Fruit fly (Drosophila melanogaster) whole organism, embryonic: ENCODE measurements around the gene glob3.

Source experiments
- Ada2b ChIP-seq: fragments of 200-800 bp; sonication (Bioruptor generic); IDR thresholded peaks from 2 replicates; pipeline ENCODE4 v1.3.6; 2022; ENCODE audit warnings: missing biosample characterization, missing genetic modification characterization
- Atf-2 ChIP-seq: fragments of 200-800 bp; sonication (Bioruptor generic); optimal IDR thresholded peaks from 2 replicates; lab custom pipeline; 2016; ENCODE audit warnings: missing biosample characterization, missing genetic modification characterization
- CG10274 ChIP-seq: fragments of 200-800 bp; sonication (Bioruptor generic); optimal IDR thresholded peaks from 3 replicates; lab custom pipeline; 2017; ENCODE audit warnings: missing biosample characterization, mild to moderate bottlenecking, missing genetic modification characterization
- CG12219 ChIP-seq: fragments of 200-800 bp; sonication (Bioruptor generic); optimal IDR thresholded peaks from 3 replicates; lab custom pipeline; 2018; ENCODE audit warnings: missing biosample characterization, mild to moderate bottlenecking, missing genetic modification characterization
- CG13424 ChIP-seq: fragments of 200-800 bp; sonication (Bioruptor generic); optimal IDR thresholded peaks from 2 replicates; lab custom pipeline; 2019; ENCODE audit warnings: missing biosample characterization, mild to moderate bottlenecking, missing genetic modification characterization, moderate library complexity
- CG14710 ChIP-seq: fragments of 200-800 bp; sonication (Bioruptor generic); optimal IDR thresholded peaks from 3 replicates; lab custom pipeline; 2019; ENCODE audit warnings: missing biosample characterization, mild to moderate bottlenecking, missing genetic modification characterization, moderate library complexity
- CG15514 ChIP-seq: fragments of 200-800 bp; sonication (Bioruptor generic); optimal IDR thresholded peaks from 3 replicates; lab custom pipeline; 2017; ENCODE audit warnings: missing biosample characterization, missing genetic modification characterization, mild to moderate bottlenecking, moderate library complexity, missing genetic modification reagents
- CG16863 ChIP-seq: fragments of 200-800 bp; sonication (Bioruptor generic); optimal IDR thresholded peaks from 3 replicates; lab custom pipeline; 2016; ENCODE audit warnings: missing biosample characterization, missing genetic modification characterization
- CG18619 ChIP-seq: fragments of 200-800 bp; sonication (Bioruptor generic); optimal IDR thresholded peaks from 3 replicates; lab custom pipeline; 2017; ENCODE audit warnings: missing biosample characterization, mild to moderate bottlenecking, missing genetic modification characterization
- CG2129 ChIP-seq: fragments of 200-800 bp; sonication (Bioruptor generic); IDR thresholded peaks from 2 replicates; pipeline ENCODE4 v1.3.6; 2022; ENCODE audit warnings: missing biosample characterization, missing genetic modification characterization; ENCODE audit not compliant: partially characterized antibody
- CG2199 ChIP-seq: fragments of 200-800 bp; sonication (Bioruptor generic); IDR thresholded peaks from 3 replicates; pipeline ENCODE4 v1.3.6; 2022; ENCODE audit warnings: missing biosample characterization, missing genetic modification characterization
- CG2202 ChIP-seq: fragments of 200-800 bp; sonication (Bioruptor generic); optimal IDR thresholded peaks from 2 replicates; lab custom pipeline; 2018; ENCODE audit warnings: missing biosample characterization, mild to moderate bottlenecking, missing genetic modification characterization
- CG30431 ChIP-seq: fragments of 200-800 bp; sonication (Bioruptor generic); optimal IDR thresholded peaks from 2 replicates; lab custom pipeline; 2017; ENCODE audit warnings: missing biosample characterization, missing genetic modification characterization
- CG31388 ChIP-seq: fragments of 200-800 bp; sonication (Bioruptor generic); optimal IDR thresholded peaks from 2 replicates; lab custom pipeline; 2016; ENCODE audit warnings: missing biosample characterization, missing genetic modification characterization
- CG31441 ChIP-seq: fragments of 200-800 bp; sonication (Bioruptor generic); IDR thresholded peaks from 2 replicates; pipeline ENCODE4 v1.3.6; 2022; ENCODE audit warnings: missing biosample characterization, missing genetic modification characterization
- CG4404 ChIP-seq: fragments of 200-800 bp; sonication (Bioruptor generic); IDR thresholded peaks from 2 replicates; pipeline ENCODE4 v1.3.6; 2022; ENCODE audit warnings: missing biosample characterization, missing genetic modification characterization
- CG5953 ChIP-seq: fragments of 200-800 bp; sonication (Bioruptor generic); IDR thresholded peaks from 2 replicates; pipeline ENCODE4 v1.3.6; 2022; ENCODE audit warnings: missing biosample characterization, missing genetic modification characterization
- CG6175 ChIP-seq: fragments of 200-800 bp; sonication (Bioruptor generic); IDR thresholded peaks from 3 replicates; pipeline ENCODE4 v1.3.6; 2022; ENCODE audit warnings: missing biosample characterization, missing genetic modification characterization
- CG7745 ChIP-seq: fragments of 200-800 bp; sonication (Bioruptor generic); optimal IDR thresholded peaks from 2 replicates; lab custom pipeline; 2018; ENCODE audit warnings: missing biosample characterization, mild to moderate bottlenecking, missing genetic modification characterization, moderate library complexity
- CG9727 ChIP-seq: fragments of 200-800 bp; sonication (Bioruptor generic); optimal IDR thresholded peaks from 3 replicates; lab custom pipeline; 2017; ENCODE audit warnings: missing biosample characterization, mild to moderate bottlenecking, missing genetic modification characterization
- CG9797 ChIP-seq: fragments of 200-800 bp; sonication (Bioruptor generic); optimal IDR thresholded peaks from 3 replicates; lab custom pipeline; 2018; ENCODE audit warnings: missing biosample characterization, mild to moderate bottlenecking, missing genetic modification characterization
- Doc2 ChIP-seq: fragments of 200-800 bp; sonication (Bioruptor generic); IDR thresholded peaks from 2 replicates; pipeline ENCODE4 v1.3.6; 2022; ENCODE audit warnings: missing biosample characterization, missing genetic modification characterization
- Dref ChIP-seq: fragments of 200-800 bp; sonication (Bioruptor generic); IDR thresholded peaks from 2 replicates; pipeline ENCODE4 v1.3.6; 2022; ENCODE audit warnings: missing biosample characterization, missing genetic modification characterization
- Gug ChIP-seq: fragments of 200-800 bp; sonication (Bioruptor generic); IDR thresholded peaks from 4 replicates; pipeline ENCODE4 v1.3.6; 2022; ENCODE audit warnings: missing biosample characterization, missing genetic modification characterization
- Hmx ChIP-seq: fragments of 200-800 bp; sonication (Bioruptor generic); optimal IDR thresholded peaks from 2 replicates; lab custom pipeline; 2016; ENCODE audit warnings: missing biosample characterization, missing genetic modification characterization
- Lpt ChIP-seq: fragments of >200 bp; optimal IDR thresholded peaks from 2 replicates; lab custom pipeline; 2018; ENCODE audit warnings: missing biosample characterization, missing genetic modification characterization
- Mrtf ChIP-seq: fragments of 200-800 bp; sonication (Bioruptor generic); IDR thresholded peaks from 3 replicates; pipeline ENCODE4 v1.3.6; 2022; ENCODE audit warnings: missing biosample characterization, missing genetic modification characterization
- Myb ChIP-seq: fragments of 200-800 bp; sonication (Bioruptor generic); optimal IDR thresholded peaks from 2 replicates; lab custom pipeline; 2016; ENCODE audit warnings: missing biosample characterization, missing genetic modification characterization
- Oaz ChIP-seq: fragments of 200-800 bp; sonication (Bioruptor generic); IDR thresholded peaks from 2 replicates; pipeline ENCODE4 v1.3.6; 2022; ENCODE audit warnings: missing biosample characterization, missing genetic modification characterization
- Optix ChIP-seq: fragments of 200-800 bp; sonication (Bioruptor generic); IDR thresholded peaks from 3 replicates; pipeline ENCODE4 v1.3.6; 2022; ENCODE audit warnings: missing biosample characterization, missing genetic modification characterization
- Xbp1 ChIP-seq: fragments of 200-800 bp; sonication (Bioruptor generic); optimal IDR thresholded peaks from 3 replicates; lab custom pipeline; 2016; ENCODE audit warnings: missing biosample characterization, mild to moderate bottlenecking, missing genetic modification characterization
- YL-1 ChIP-seq: fragments of 200-800 bp; sonication (Bioruptor generic); optimal IDR thresholded peaks from 3 replicates; lab custom pipeline; 2017; ENCODE audit warnings: missing biosample characterization, mild to moderate bottlenecking, missing genetic modification characterization
- ac ChIP-seq: fragments of 200-800 bp; sonication (Bioruptor generic); optimal IDR thresholded peaks from 3 replicates; lab custom pipeline; 2017; ENCODE audit warnings: missing biosample characterization, mild to moderate bottlenecking, missing genetic modification characterization
- amos ChIP-seq: fragments of 200-800 bp; sonication (Bioruptor generic); IDR thresholded peaks from 2 replicates; pipeline ENCODE4 v1.3.6; 2022; ENCODE audit warnings: missing biosample characterization, missing genetic modification characterization; ENCODE audit not compliant: partially characterized antibody
- ap ChIP-seq: fragments of 200-800 bp; sonication (Bioruptor generic); IDR thresholded peaks from 2 replicates; pipeline ENCODE4 v1.3.6; 2022; ENCODE audit warnings: missing biosample characterization, missing genetic modification characterization
- crc ChIP-seq: fragments of 200-800 bp; sonication (Bioruptor generic); optimal IDR thresholded peaks from 2 replicates; lab custom pipeline; 2016; ENCODE audit warnings: missing biosample characterization, missing genetic modification characterization
- dan ChIP-seq: fragments of 200-800 bp; sonication (Bioruptor generic); IDR thresholded peaks from 2 replicates; pipeline ENCODE4 v1.3.6; 2022; ENCODE audit warnings: missing biosample characterization, missing genetic modification characterization
- ems ChIP-seq: fragments of 200-800 bp; sonication (Bioruptor generic); optimal IDR thresholded peaks from 3 replicates; lab custom pipeline; 2016; ENCODE audit warnings: missing biosample characterization, missing genetic modification characterization
- ewg ChIP-seq: fragments of 200-800 bp; sonication (Bioruptor generic); optimal IDR thresholded peaks from 3 replicates; lab custom pipeline; 2017; ENCODE audit warnings: mild to moderate bottlenecking, missing biosample characterization, missing genetic modification reagents, missing genetic modification characterization
- gce ChIP-seq: fragments of 200-800 bp; sonication (Bioruptor generic); IDR thresholded peaks from 3 replicates; pipeline ENCODE4 v1.3.6; 2022; ENCODE audit warnings: missing biosample characterization, missing genetic modification characterization
- h ChIP-seq: fragments of >200 bp; optimal IDR thresholded peaks from 2 replicates; lab custom pipeline; 2017
- hkb ChIP-seq, 2 experiments: fragments of 200-800 bp in 1 of 2; fragments of >200 bp in 1 of 2; sonication (Bioruptor generic) in 1 of 2; IDR thresholded peaks in 1 of 2; optimal IDR thresholded peaks in 1 of 2; 2 replicates each; pipeline versions ENCODE4 v1.3.6 to Lab custom; 2017 to 2022; ENCODE audit warnings: missing biosample characterization in 1 of 2, missing genetic modification characterization in 1 of 2
- lilli ChIP-seq: fragments of 200-800 bp; sonication (Bioruptor generic); optimal IDR thresholded peaks from 3 replicates; lab custom pipeline; 2016; ENCODE audit warnings: missing biosample characterization, missing genetic modification characterization
- nerfin-2 ChIP-seq: fragments of 200-800 bp; sonication (Bioruptor generic); IDR thresholded peaks from 2 replicates; pipeline ENCODE4 v1.3.6; 2022; ENCODE audit warnings: missing biosample characterization, missing genetic modification characterization; ENCODE audit not compliant: partially characterized antibody
- schlank ChIP-seq: fragments of 200-800 bp; sonication (Bioruptor generic); optimal IDR thresholded peaks from 2 replicates; lab custom pipeline; 2018; ENCODE audit warnings: missing biosample characterization, mild to moderate bottlenecking, missing genetic modification characterization
- slou ChIP-seq: fragments of 200-800 bp; sonication (Bioruptor generic); optimal IDR thresholded peaks from 3 replicates; lab custom pipeline; 2016; ENCODE audit warnings: missing biosample characterization, missing genetic modification characterization
- sug ChIP-seq: fragments of 200-800 bp; optimal IDR thresholded peaks from 2 replicates; lab custom pipeline; 2019; ENCODE audit warnings: missing biosample characterization, mild to moderate bottlenecking, missing genetic modification characterization, moderate library complexity
- tin ChIP-seq: fragments of 200-800 bp; sonication (Bioruptor generic); optimal IDR thresholded peaks from 3 replicates; lab custom pipeline; 2016; ENCODE audit warnings: missing biosample characterization, missing genetic modification characterization
- tio ChIP-seq: fragments of 200-800 bp; sonication (Bioruptor generic); optimal IDR thresholded peaks from 2 replicates; lab custom pipeline; 2017; ENCODE audit warnings: missing biosample characterization, missing genetic modification characterization, inconsistent platforms
- toy ChIP-seq: fragments of 200-800 bp; sonication (Bioruptor generic); IDR thresholded peaks from 2 replicates; pipeline ENCODE4 v1.3.6; 2022; ENCODE audit warnings: missing biosample characterization, missing genetic modification characterization
- wek ChIP-seq: fragments of 200-800 bp; sonication (Bioruptor generic); optimal IDR thresholded peaks from 3 replicates; lab custom pipeline; 2018; ENCODE audit warnings: missing biosample characterization, mild to moderate bottlenecking, missing genetic modification characterization, moderate library complexity
- wor ChIP-seq: fragments of 200-800 bp; sonication (Bioruptor generic); IDR thresholded peaks from 2 replicates; pipeline ENCODE4 v1.3.6; 2022; ENCODE audit warnings: missing biosample characterization, missing genetic modification characterization

The glob3 gene

DNA sequence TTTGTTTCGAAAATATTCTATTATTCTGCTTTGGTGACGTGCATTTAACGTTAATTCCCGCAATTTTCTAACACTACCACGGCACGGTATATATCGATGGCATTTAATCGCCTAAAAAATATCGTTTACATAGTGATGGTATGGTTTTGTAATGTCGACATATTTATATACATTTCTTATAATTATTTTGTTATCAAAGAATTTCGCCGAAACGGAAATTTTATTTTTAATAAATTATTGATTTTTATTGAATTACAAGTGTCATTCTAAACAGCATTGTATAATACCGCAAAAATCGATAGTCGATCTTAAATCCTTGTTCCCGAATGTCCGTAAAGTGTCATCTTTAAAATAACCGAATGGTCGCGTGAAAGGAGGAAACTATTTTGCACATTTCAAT lies 5.4 kb upstream of the glob3 start, which contains the start of the genes Sec20 and dgrn (continued):
- TF ChIP-seq CG4404 (GFP tag; lab: Robert Waterston, UW) (peak; percentile 53), CG2129 (GFP tag; lab: Robert Waterston, UW) (peak; percentile 84), CG31388 (GFP tag; lab: Kevin White, UChicago) (no peak), CG10274 (GFP tag; lab: Kevin White, UChicago) (no peak), h (lab: Kevin White, UChicago) (no peak), dan (GFP tag; lab: Robert Waterston, UW) (no peak), nerfin-2 (peak; percentile 84), Mrtf (GFP tag; lab: Robert Waterston, UW) (0 out of 3 replicates have a peak, but pooled peaks have one; percentile 23), Optix (GFP tag; lab: Robert Waterston, UW) (no peak), slou (peak; percentile 59), CG5953 (GFP tag; lab: Robert Waterston, UW) (0 out of 2 replicates have a peak, but pooled peaks have one; percentile 15), Dref (GFP tag; lab: Robert Waterston, UW) (peak; percentile 66), hkb (optimal IDR thresholded peaks at IDR 0.05; lab: Kevin White, UChicago) (no peak), hkb (GFP tag; IDR thresholded peaks at IDR 0.05; lab: Robert Waterston, UW) (peak; percentile 46; the same call in 1 of the 2 replicates), amos (GFP tag; lab: Robert Waterston, UW) (peak; percentile 95), CG18619 (GFP tag; lab: Kevin White, UChicago) (peak; percentile 46), CG9797 (GFP tag; lab: Kevin White, UChicago) (peak; percentile 29), Ada2b (peak; percentile 33; the same call in 1 of the 2 replicates), Atf-2 (GFP tag; lab: Kevin White, UChicago) (no peak), ap (no peak), ems (GFP tag; lab: Kevin White, UChicago) (peak; percentile 59), Lpt (GFP tag; lab: Kevin White, UChicago) (no peak), CG13424 (tag; lab: Kevin White, UChicago) (peak; percentile 74), CG2199 (GFP tag; lab: Robert Waterston, UW) (0 out of 3 replicates have a peak, but pooled peaks have one; percentile 28), CG16863 (GFP tag; lab: Kevin White, UChicago) (no peak), wor (GFP tag; lab: Robert Waterston, UW) (no peak), YL-1 (peak; percentile 91), tin (GFP tag; lab: Kevin White, UChicago) (peak; percentile 65), sug (tag; lab: Kevin White, UChicago) (peak; percentile 79), Gug (GFP tag; lab: Robert Waterston, UW) (peak; percentile 52; the same call in 2 of the 4 replicates), ac (GFP tag; lab: Kevin White, UChicago) (no peak), CG7745 (tag; lab: Kevin White, UChicago) (no peak), toy (GFP tag; lab: Robert Waterston, UW) (no peak; the same call in 1 of the 2 replicates), CG12219 (GFP tag; lab: Kevin White, UChicago) (no peak), tio (GFP tag; lab: Kevin White, UChicago) (no peak), ewg (GFP tag; lab: Kevin White, UChicago) (peak; percentile 18), Oaz (GFP tag; lab: Robert Waterston, UW) (no peak), lilli (GFP tag; lab: Kevin White, UChicago) (peak; percentile 76), Myb (GFP tag; lab: Kevin White, UChicago) (peak; percentile 64), CG9727 (GFP tag; lab: Kevin White, UChicago) (peak; percentile 57), schlank (tag; lab: Kevin White, UChicago) (no peak), gce (GFP tag; lab: Robert Waterston, UW) (no peak), crc (GFP tag; lab: Kevin White, UChicago) (no peak), CG31441 (GFP tag; lab: Robert Waterston, UW) (peak; percentile 78), CG30431 (GFP tag; lab: Kevin White, UChicago) (no peak), CG6175 (GFP tag; lab: Robert Waterston, UW) (no peak), Xbp1 (GFP tag; lab: Kevin White, UChicago) (peak; percentile 82), CG14710 (peak; percentile 89), wek (GFP tag; lab: Kevin White, UChicago) (no peak), CG2202 (tag; lab: Kevin White, UChicago) (peak; percentile 37), Doc2 (GFP tag; lab: Robert Waterston, UW) (no peak), CG15514 (GFP tag; lab: Kevin White, UChicago) (peak; percentile 64), Hmx (GFP tag; lab: Kevin White, UChicago) (no peak)
